Fruit fly (Drosophila melanogaster) whole organism, embryonic: ENCODE data around the gene Sytbeta.
A peak's percentile ranks its signal among the peaks of the same experiment; 100 is the strongest.

Source experiments
- Aef1 ChIP-seq: fragments of 200-800 bp; sonication (Bioruptor generic); IDR thresholded peaks from 3 replicates; pipeline ENCODE4 v1.3.6; 2022; ENCODE audit warnings: missing biosample characterization, missing genetic modification characterization
- CG10462 ChIP-seq: fragments of 200-800 bp; sonication (Bioruptor generic); optimal IDR thresholded peaks from 2 replicates; lab custom pipeline; 2016; ENCODE audit warnings: missing biosample characterization, missing genetic modification characterization
- CG12236 ChIP-seq: fragments of 200-800 bp; sonication (Bioruptor generic); optimal IDR thresholded peaks from 2 replicates; lab custom pipeline; 2016; ENCODE audit warnings: missing biosample characterization, missing genetic modification characterization
- CG14860 ChIP-seq: fragments of 200-800 bp; sonication (Bioruptor generic); IDR thresholded peaks from 3 replicates; pipeline ENCODE4 v1.3.6; 2022; ENCODE audit warnings: missing biosample characterization, missing genetic modification characterization; ENCODE audit not compliant: partially characterized antibody
- CG17361 ChIP-seq: fragments of 200-800 bp; sonication (Bioruptor generic); IDR thresholded peaks from 3 replicates; pipeline ENCODE4 v1.3.6; 2022; ENCODE audit warnings: missing biosample characterization, missing genetic modification characterization
- CG18476 ChIP-seq: fragments of 200-800 bp; sonication (Bioruptor generic); optimal IDR thresholded peaks from 2 replicates; lab custom pipeline; 2016; ENCODE audit warnings: missing biosample characterization, mild to moderate bottlenecking, missing genetic modification characterization
- CG18619 ChIP-seq: fragments of 200-800 bp; sonication (Bioruptor generic); optimal IDR thresholded peaks from 3 replicates; lab custom pipeline; 2017; ENCODE audit warnings: missing biosample characterization, mild to moderate bottlenecking, missing genetic modification characterization
- CG2120 ChIP-seq: fragments of 200-800 bp; sonication (Bioruptor generic); optimal IDR thresholded peaks from 3 replicates; lab custom pipeline; 2016; ENCODE audit warnings: missing biosample characterization, missing genetic modification characterization
- CG2129 ChIP-seq: fragments of 200-800 bp; sonication (Bioruptor generic); IDR thresholded peaks from 2 replicates; pipeline ENCODE4 v1.3.6; 2022; ENCODE audit warnings: missing biosample characterization, missing genetic modification characterization; ENCODE audit not compliant: partially characterized antibody
- CG2875 ChIP-seq: fragments of 200-800 bp; sonication (Bioruptor generic); optimal IDR thresholded peaks from 2 replicates; lab custom pipeline; 2017; ENCODE audit warnings: missing biosample characterization, mild to moderate bottlenecking, missing genetic modification characterization, missing genetic modification reagents
- CG3163 ChIP-seq: fragments of 200-800 bp; sonication (Bioruptor generic); optimal IDR thresholded peaks from 3 replicates; lab custom pipeline; 2016; ENCODE audit warnings: missing biosample characterization, missing genetic modification characterization
- CG4854 ChIP-seq: fragments of 200-800 bp; sonication (Bioruptor generic); optimal IDR thresholded peaks from 2 replicates; lab custom pipeline; 2016; ENCODE audit warnings: missing biosample characterization, missing genetic modification characterization, inconsistent platforms
- CG5245 ChIP-seq: fragments of 200-800 bp; sonication (Bioruptor generic); optimal IDR thresholded peaks from 3 replicates; lab custom pipeline; 2016; ENCODE audit warnings: missing biosample characterization, missing genetic modification characterization
- CG6175 ChIP-seq: fragments of 200-800 bp; sonication (Bioruptor generic); IDR thresholded peaks from 3 replicates; pipeline ENCODE4 v1.3.6; 2022; ENCODE audit warnings: missing biosample characterization, missing genetic modification characterization
- CG6683 ChIP-seq: fragments of 200-800 bp; sonication (Bioruptor generic); optimal IDR thresholded peaks from 2 replicates; lab custom pipeline; 2017; ENCODE audit warnings: missing biosample characterization, mild to moderate bottlenecking, missing genetic modification characterization, missing genetic modification reagents
- CG7357 ChIP-seq: fragments of 200-800 bp; sonication (Bioruptor generic); IDR thresholded peaks from 3 replicates; pipeline ENCODE4 v1.3.6; 2022; ENCODE audit warnings: missing biosample characterization, missing genetic modification characterization
- CG8290 ChIP-seq, 3 experiments: fragments of 200-800 bp; sonication (Bioruptor generic); optimal IDR thresholded peaks; 2 replicates each; lab custom pipeline; 2016 to 2019; ENCODE audit warnings: missing biosample characterization in 3 of 3, missing genetic modification characterization in 3 of 3, mild to moderate bottlenecking in 2 of 3, moderate library complexity in 1 of 3
- Dp ChIP-seq: fragments of 200-800 bp; sonication (Bioruptor generic); optimal IDR thresholded peaks from 2 replicates; lab custom pipeline; 2018; ENCODE audit warnings: missing biosample characterization, mild to moderate bottlenecking, missing genetic modification characterization, moderate library complexity
- Gsc ChIP-seq: fragments of 200-800 bp; sonication (Bioruptor generic); IDR thresholded peaks from 2 replicates; pipeline ENCODE4 v1.3.6; 2022; ENCODE audit warnings: missing biosample characterization, missing genetic modification characterization
- Hey ChIP-seq: fragments of 200-800 bp; sonication (Bioruptor generic); optimal IDR thresholded peaks from 3 replicates; lab custom pipeline; 2018; ENCODE audit warnings: missing biosample characterization, mild to moderate bottlenecking, missing genetic modification characterization
- Hmx ChIP-seq: fragments of 200-800 bp; sonication (Bioruptor generic); optimal IDR thresholded peaks from 2 replicates; lab custom pipeline; 2016; ENCODE audit warnings: missing biosample characterization, missing genetic modification characterization
- Hr51 ChIP-seq, 2 experiments: fragments of 200-800 bp; sonication (Bioruptor generic); optimal IDR thresholded peaks; 2 replicates in 1 of 2; 3 replicates in 1 of 2; lab custom pipeline; 2016 to 2018; ENCODE audit warnings: missing biosample characterization in 2 of 2, missing genetic modification characterization in 2 of 2, mild to moderate bottlenecking in 1 of 2, moderate library complexity in 1 of 2
- Jarid2 ChIP-seq: fragments of 200-800 bp; sonication (Bioruptor generic); optimal IDR thresholded peaks from 3 replicates; lab custom pipeline; 2017; ENCODE audit warnings: mild to moderate bottlenecking, missing biosample characterization, missing genetic modification reagents, missing genetic modification characterization
- MTF-1 ChIP-seq: fragments of 200-800 bp; sonication (Bioruptor generic); optimal IDR thresholded peaks from 2 replicates; lab custom pipeline; 2018; ENCODE audit warnings: missing biosample characterization, mild to moderate bottlenecking, missing genetic modification characterization, borderline replicate concordance
- Sox102F ChIP-seq: fragments of 200-800 bp; sonication (Bioruptor generic); optimal IDR thresholded peaks from 2 replicates; lab custom pipeline; 2018; ENCODE audit warnings: missing biosample characterization, mild to moderate bottlenecking, missing genetic modification characterization, moderate library complexity
- ac ChIP-seq: fragments of 200-800 bp; sonication (Bioruptor generic); optimal IDR thresholded peaks from 3 replicates; lab custom pipeline; 2017; ENCODE audit warnings: missing biosample characterization, mild to moderate bottlenecking, missing genetic modification characterization
- aop ChIP-seq: fragments of 200-800 bp; sonication (Bioruptor generic); IDR thresholded peaks from 2 replicates; pipeline ENCODE4 v1.3.6; 2022; ENCODE audit warnings: missing biosample characterization, missing genetic modification characterization
- ato ChIP-seq: fragments of 200-800 bp; sonication (Bioruptor generic); IDR thresholded peaks from 2 replicates; pipeline ENCODE4 v1.3.6; 2022; ENCODE audit warnings: missing biosample characterization, missing genetic modification characterization; ENCODE audit not compliant: partially characterized antibody
- bab2 ChIP-seq: fragments of 200-800 bp; sonication (Bioruptor generic); optimal IDR thresholded peaks from 2 replicates; lab custom pipeline; 2016; ENCODE audit warnings: missing biosample characterization, missing genetic modification characterization
- cwo ChIP-seq: fragments of 200-800 bp; sonication (Bioruptor generic); optimal IDR thresholded peaks from 3 replicates; lab custom pipeline; 2017; ENCODE audit warnings: missing biosample characterization, missing genetic modification characterization, mild to moderate bottlenecking, moderate library complexity, missing genetic modification reagents
- dm ChIP-seq: fragments of 200-800 bp; sonication (Bioruptor generic); optimal IDR thresholded peaks from 3 replicates; lab custom pipeline; 2016; ENCODE audit warnings: missing biosample characterization, missing genetic modification characterization
- emc ChIP-seq: fragments of 200-800 bp; sonication (Bioruptor generic); optimal IDR thresholded peaks from 2 replicates; lab custom pipeline; 2016; ENCODE audit warnings: missing biosample characterization, missing genetic modification characterization
- exex ChIP-seq: fragments of 200-800 bp; sonication (Bioruptor generic); optimal IDR thresholded peaks from 4 replicates; lab custom pipeline; 2018; ENCODE audit warnings: missing biosample characterization, mild to moderate bottlenecking, missing genetic modification characterization, moderate library complexity
- fd3F ChIP-seq: fragments of 200-800 bp; sonication (Bioruptor generic); optimal IDR thresholded peaks from 2 replicates; lab custom pipeline; 2018; ENCODE audit warnings: missing biosample characterization, mild to moderate bottlenecking, missing genetic modification characterization, moderate library complexity
- gsb ChIP-seq: fragments of 200-800 bp; sonication (Bioruptor generic); IDR thresholded peaks from 2 replicates; pipeline ENCODE4 v1.3.6; 2022; ENCODE audit warnings: missing biosample characterization, missing genetic modification characterization
- h ChIP-seq: fragments of >200 bp; optimal IDR thresholded peaks from 2 replicates; lab custom pipeline; 2017
- klu ChIP-seq: fragments of 200-800 bp; sonication (Bioruptor generic); IDR thresholded peaks from 2 replicates; pipeline ENCODE4 v1.3.6; 2022; ENCODE audit warnings: missing biosample characterization, missing genetic modification characterization
- lmd ChIP-seq: fragments of 200-800 bp; sonication (Bioruptor generic); IDR thresholded peaks from 2 replicates; pipeline ENCODE4 v1.3.6; 2022; ENCODE audit warnings: missing biosample characterization, missing genetic modification characterization
- nmo ChIP-seq: fragments of 200-800 bp; sonication (Bioruptor generic); optimal IDR thresholded peaks from 2 replicates; lab custom pipeline; 2018; ENCODE audit warnings: missing biosample characterization, mild to moderate bottlenecking, missing genetic modification characterization, moderate library complexity
- oc ChIP-seq: fragments of 200-800 bp; sonication (Bioruptor generic); optimal IDR thresholded peaks from 2 replicates; lab custom pipeline; 2018; ENCODE audit warnings: missing biosample characterization, mild to moderate bottlenecking, missing genetic modification characterization, moderate library complexity
- org-1 ChIP-seq: fragments of 200-800 bp; sonication (Bioruptor generic); optimal IDR thresholded peaks from 2 replicates; lab custom pipeline; 2017; ENCODE audit warnings: missing biosample characterization, missing genetic modification characterization
- repo ChIP-seq: fragments of 200-800 bp; sonication (Bioruptor generic); optimal IDR thresholded peaks from 2 replicates; lab custom pipeline; 2016; ENCODE audit warnings: missing biosample characterization, missing genetic modification characterization
- ro ChIP-seq: fragments of 200-800 bp; sonication (Bioruptor generic); IDR thresholded peaks from 2 replicates; pipeline ENCODE4 v1.3.6; 2022; ENCODE audit warnings: missing biosample characterization, missing genetic modification characterization
- seq ChIP-seq: fragments of 200-800 bp; sonication (Bioruptor generic); IDR thresholded peaks from 2 replicates; pipeline ENCODE4 v1.3.6; 2022; ENCODE audit warnings: missing biosample characterization, missing genetic modification characterization
- so ChIP-seq: fragments of 200-800 bp; sonication (Bioruptor generic); IDR thresholded peaks from 3 replicates; pipeline ENCODE4 v1.3.6; 2022; ENCODE audit warnings: missing biosample characterization, missing genetic modification characterization
- ssp ChIP-seq: fragments of 200-800 bp; sonication (Bioruptor generic); IDR thresholded peaks from 2 replicates; pipeline ENCODE4 v1.3.6; 2022; ENCODE audit warnings: missing biosample characterization, missing genetic modification characterization
- tap ChIP-seq: fragments of 200-800 bp; optimal IDR thresholded peaks from 3 replicates; lab custom pipeline; 2019; ENCODE audit warnings: missing biosample characterization, mild to moderate bottlenecking, missing genetic modification characterization, moderate library complexity
- trem ChIP-seq: fragments of 200-800 bp; optimal IDR thresholded peaks from 3 replicates; lab custom pipeline; 2019; ENCODE audit warnings: missing biosample characterization, mild to moderate bottlenecking, missing genetic modification characterization, moderate library complexity
- trh ChIP-seq: fragments of 200-800 bp; sonication (Bioruptor generic); optimal IDR thresholded peaks from 2 replicates; lab custom pipeline; 2016; ENCODE audit warnings: missing biosample characterization, missing genetic modification characterization
- tup ChIP-seq: fragments of 200-800 bp; sonication (Bioruptor generic); optimal IDR thresholded peaks from 2 replicates; lab custom pipeline; 2016; ENCODE audit warnings: missing biosample characterization, mild to moderate bottlenecking, missing genetic modification characterization, moderate library complexity
- vfl ChIP-seq: fragments of 200-800 bp; sonication (Bioruptor generic); optimal IDR thresholded peaks from 2 replicates; lab custom pipeline; 2016; ENCODE audit warnings: missing biosample characterization, missing genetic modification characterization

Gene Sytbeta

DNA sequence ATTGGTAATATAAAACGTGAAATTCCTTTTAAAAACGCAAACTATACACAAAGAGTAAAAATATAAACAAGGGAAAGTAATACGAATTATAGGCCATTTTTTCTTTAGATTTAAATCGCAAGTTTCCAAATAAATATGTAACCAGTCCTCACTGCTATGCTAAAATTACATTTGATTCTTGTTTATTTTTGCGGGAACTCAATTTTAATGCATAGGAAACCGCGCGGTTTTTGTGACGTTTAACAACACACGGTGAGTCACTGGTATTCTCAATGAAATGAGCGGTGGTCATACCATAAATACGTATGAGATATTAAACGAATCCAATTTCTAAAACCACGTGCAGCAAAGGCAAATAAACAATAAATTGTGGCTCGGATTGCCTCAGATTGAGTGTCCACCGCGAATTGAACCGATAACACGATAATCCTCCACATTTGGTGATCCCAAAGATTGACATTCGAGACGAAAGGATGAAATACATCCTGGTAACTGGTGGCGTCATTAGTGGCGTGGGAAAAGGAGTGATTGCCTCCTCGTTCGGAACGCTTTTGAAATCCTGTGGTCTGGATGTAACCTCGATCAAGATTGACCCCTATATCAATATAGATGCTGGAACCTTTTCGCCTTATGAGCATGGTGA, 33.2 kb upstream of the Sytbeta start, which contains the start of gene Ctps (continued):
- TF ChIP-seq CG5245, result no peak
- TF ChIP-seq CG17361, result no peak
- TF ChIP-seq CG2120 (GFP tag; lab: Kevin White, UChicago), result peak; percentile 43
- no peak for TF ChIP-seq Sox102F (GFP tag; lab: Kevin White, UChicago)
- no peak for TF ChIP-seq CG2129
- TF ChIP-seq vfl (GFP tag; lab: Kevin White, UChicago), result no peak
- no peak for TF ChIP-seq tup
- TF ChIP-seq fd3F, result no peak
- TF ChIP-seq ato (GFP tag; lab: Robert Waterston, UW), result no peak
- TF ChIP-seq Aef1, result no peak
- no peak for TF ChIP-seq CG7357
- TF ChIP-seq gsb (GFP tag; lab: Robert Waterston, UW), result no peak
- TF ChIP-seq lmd (GFP tag; lab: Robert Waterston, UW), result no peak
- no peak for TF ChIP-seq so (GFP tag; lab: Robert Waterston, UW)
- TF ChIP-seq oc (tag; lab: Kevin White, UChicago), result no peak
- TF ChIP-seq CG4854, result no peak
- no peak for TF ChIP-seq Gsc
- no peak for TF ChIP-seq CG14860
- no peak for TF ChIP-seq org-1 (GFP tag; lab: Kevin White, UChicago)
- TF ChIP-seq CG6683 (GFP tag; lab: Kevin White, UChicago), result no peak
- TF ChIP-seq CG18476 (GFP tag; lab: Kevin White, UChicago), result no peak
- peak; percentile 86 for TF ChIP-seq Dp (GFP tag; lab: Kevin White, UChicago)
- TF ChIP-seq exex (tag; lab: Kevin White, UChicago), result no peak
- no peak for TF ChIP-seq klu (GFP tag; lab: Robert Waterston, UW)
- TF ChIP-seq emc (GFP tag; lab: Kevin White, UChicago), result no peak
- TF ChIP-seq Hmx (GFP tag; lab: Kevin White, UChicago), result no peak
- no peak for TF ChIP-seq bab2 (GFP tag; lab: Kevin White, UChicago)
- no peak for TF ChIP-seq MTF-1 (GFP tag; lab: Kevin White, UChicago)
- TF ChIP-seq tap (tag; lab: Kevin White, UChicago), result no peak
- no peak for TF ChIP-seq ac (GFP tag; lab: Kevin White, UChicago)
- no peak for TF ChIP-seq ro (GFP tag; lab: Robert Waterston, UW)
- no peak for TF ChIP-seq h (lab: Kevin White, UChicago)
- no peak for TF ChIP-seq cwo
- TF ChIP-seq CG3163 (GFP tag; lab: Kevin White, UChicago), result no peak
- TF ChIP-seq ssp (GFP tag; lab: Robert Waterston, UW), result no peak
- TF ChIP-seq CG18619 (GFP tag; lab: Kevin White, UChicago), result no peak
- peak; percentile 76 for TF ChIP-seq dm (GFP tag; lab: Kevin White, UChicago)
- no peak for TF ChIP-seq CG2875 (GFP tag; lab: Kevin White, UChicago)
- no peak for TF ChIP-seq trh (GFP tag; lab: Kevin White, UChicago)
- no peak for TF ChIP-seq CG6175 (GFP tag; lab: Robert Waterston, UW)
- no peak for TF ChIP-seq Hey (tag; lab: Kevin White, UChicago)
- TF ChIP-seq aop (GFP tag; lab: Robert Waterston, UW), result no peak
- no peak for TF ChIP-seq repo (GFP tag; lab: Kevin White, UChicago)
- peak; percentile 13 for TF ChIP-seq trem (tag; lab: Kevin White, UChicago)
- TF ChIP-seq nmo (GFP tag; lab: Kevin White, UChicago), result no peak
- TF ChIP-seq CG12236 (GFP tag; lab: Kevin White, UChicago), result no peak
- no peak for TF ChIP-seq CG8290 (GFP tag; optimal IDR thresholded peaks at IDR 0.05; lab: Kevin White, UChicago)
- peak in 1 of 2 experiments; percentile 61 for TF ChIP-seq CG8290 (tag; optimal IDR thresholded peaks at IDR 0.05; lab: Kevin White, UChicago)
- TF ChIP-seq seq (GFP tag; lab: Robert Waterston, UW), result no peak
- no peak for TF ChIP-seq CG10462
- no peak for TF ChIP-seq Jarid2 (GFP tag; lab: Kevin White, UChicago)
- peak in 1 of 2 experiments; percentile 15 for TF ChIP-seq Hr51 (GFP tag; optimal IDR thresholded peaks at IDR 0.05; lab: Kevin White, UChicago)
